Worm (Caenorhabditis elegans): ENCODE results near the gene nhr-282.
"Not testable (repeated sequence)": the region's sequence is repeated elsewhere in the genome, so short reads cannot be mapped to it uniquely, and the experiment has no call there.

- TF ChIP-seq flt-1, tab-1, ztf-23, ztf-29, T22C8.4 (GFP tag; IDR thresholded peaks at IDR 0.05): not testable (repeated sequence)
Observed at ce11 chrV:15803079-15803478, 9.0 kb upstream of the nhr-282 start, which contains the start of gene srd-27.

Measured in whole organism, midembryonic.